Fruit fly (Drosophila melanogaster): ENCODE data around the gene CG33644.
A peak's percentile ranks its signal among the peaks of the same experiment; 100 is the strongest.

The CG33644 gene

dm6 chr2L:13514945-13515687 is 16.8 kb upstream of the CG33644 start (continued):
- TF ChIP-seq CG13123 (GFP tag; optimal IDR thresholded peaks at IDR 0.05) (no peak), aop (GFP tag; IDR thresholded peaks at IDR 0.05) (no peak), CG8478 (optimal IDR thresholded peaks at IDR 0.05) (no peak), Spps (tag; optimal IDR thresholded peaks at IDR 0.05) (peak; percentile 46), Opbp (GFP tag; IDR thresholded peaks at IDR 0.05; ENCODE audit: partially characterized antibody) (no peak), zfh1 (GFP tag; IDR thresholded peaks at IDR 0.05) (peak; percentile 64), CG11695 (GFP tag; IDR thresholded peaks at IDR 0.05) (peak; percentile 77), Dad (GFP tag; optimal IDR thresholded peaks at IDR 0.05) (peak; percentile 78), Med (GFP tag) (peak; percentile 98), wdn (GFP tag; IDR thresholded peaks at IDR 0.05) (peak; percentile 39; the same call in 1 of the 2 replicates), ro (GFP tag; IDR thresholded peaks at IDR 0.05) (no peak), Hr39 (optimal IDR thresholded peaks at IDR 0.05) (no peak), HLH3B (GFP tag; IDR thresholded peaks at IDR 0.05) (peak; percentile 68; the same call in 1 of the 2 replicates), CG17359 (tag; optimal IDR thresholded peaks at IDR 0.05) (peak; percentile 84), CG3281 (GFP tag; optimal IDR thresholded peaks at IDR 0.05) (peak; percentile 68), D (optimal IDR thresholded peaks at IDR 0.05) (no peak), D (GFP tag; optimal IDR thresholded peaks at IDR 0.05) (peak; percentile 54), z (GFP tag; IDR thresholded peaks at IDR 0.05) (0 out of 3 replicates have a peak, but pooled peaks have one; percentile 47), ERR (GFP tag; optimal IDR thresholded peaks at IDR 0.05) (peak; percentile 84), tin (GFP tag; optimal IDR thresholded peaks at IDR 0.05) (peak; percentile 49), CG16863 (GFP tag; optimal IDR thresholded peaks at IDR 0.05) (peak; percentile 44), jumu (GFP tag; optimal IDR thresholded peaks at IDR 0.05) (peak; percentile 83), ranshi (GFP tag; IDR thresholded peaks at IDR 0.05) (peak; percentile 82), CG12219 (GFP tag; optimal IDR thresholded peaks at IDR 0.05) (peak; percentile 80), dysf (GFP tag; IDR thresholded peaks at IDR 0.05) (peak; percentile 66), H15 (GFP tag; IDR thresholded peaks at IDR 0.05) (peak; percentile 75), exex (tag; optimal IDR thresholded peaks at IDR 0.05) (no peak), kah (GFP tag; optimal IDR thresholded peaks at IDR 0.05) (peak; percentile 34), CG30403 (GFP tag; optimal IDR thresholded peaks at IDR 0.05) (peak; percentile 60), usp (GFP tag; optimal IDR thresholded peaks at IDR 0.05) (no peak), B-H2 (GFP tag; optimal IDR thresholded peaks at IDR 0.05) (no peak), hth (optimal IDR thresholded peaks at IDR 0.05) (no peak), Hand (GFP tag; optimal IDR thresholded peaks at IDR 0.05) (no peak), seq (GFP tag; IDR thresholded peaks at IDR 0.05) (peak; percentile 59; the same call in 1 of the 2 replicates), nom (GFP tag; optimal IDR thresholded peaks at IDR 0.05) (no peak), inv (GFP tag; IDR thresholded peaks at IDR 0.05; ENCODE audit: partially characterized antibody) (no peak), chif (GFP tag; optimal IDR thresholded peaks at IDR 0.05) (peak; percentile 43 to 68), bsh (GFP tag; optimal IDR thresholded peaks at IDR 0.05) (peak in 1 of 2 experiments; percentile 79), bowl (GFP tag; IDR thresholded peaks at IDR 0.05) (peak; percentile 52; the same call in 1 of the 2 replicates), zf30C (GFP tag; optimal IDR thresholded peaks at IDR 0.05) (peak; percentile 11), run (tag; optimal IDR thresholded peaks at IDR 0.05) (no peak), ftz-f1 (GFP tag; optimal IDR thresholded peaks at IDR 0.05) (no peak), sim (GFP tag; IDR thresholded peaks at IDR 0.05) (no peak), lmd (GFP tag; IDR thresholded peaks at IDR 0.05) (peak; percentile 51), unpg (GFP tag; optimal IDR thresholded peaks at IDR 0.05) (peak; percentile 87), CG6765 (GFP tag; optimal IDR thresholded peaks at IDR 0.05) (no peak), sna (GFP tag; IDR thresholded peaks at IDR 0.05; ENCODE audit: partially characterized antibody) (no peak), wor (GFP tag; IDR thresholded peaks at IDR 0.05) (peak; percentile 41), CG10543 (GFP tag; optimal IDR thresholded peaks at IDR 0.05) (no peak), sob (GFP tag; IDR thresholded peaks at IDR 0.05) (peak; percentile 42), CG4707 (GFP tag; optimal IDR thresholded peaks at IDR 0.05) (no peak)

All from whole organism, embryonic.